Fruit fly (Drosophila melanogaster) whole organism, prepupa: ENCODE results near the gene Rrp5.

Experiments
- Blimp-1 ChIP-seq: fragments of 200-800 bp; sonication (Bioruptor generic); optimal IDR thresholded peaks from 3 replicates; lab custom pipeline; 2017; ENCODE audit warnings: missing biosample characterization, missing genetic modification characterization, mild to moderate bottlenecking, moderate library complexity, missing genetic modification reagents
- CG10631 ChIP-seq: fragments of 200-800 bp; sonication (Bioruptor generic); optimal IDR thresholded peaks from 2 replicates; lab custom pipeline; 2016; ENCODE audit warnings: missing biosample characterization, missing genetic modification characterization
- CG11294 ChIP-seq: fragments of 200-800 bp; sonication (Bioruptor generic); IDR thresholded peaks from 2 replicates; pipeline ENCODE4 v1.3.6; 2022; ENCODE audit warnings: missing biosample characterization, missing genetic modification characterization
- CG15336 ChIP-seq: fragments of 200-800 bp; sonication (Bioruptor generic); IDR thresholded peaks from 2 replicates; pipeline ENCODE4 v1.3.6; 2022; ENCODE audit warnings: missing biosample characterization, missing genetic modification characterization
- CG16779 ChIP-seq: fragments of 200-800 bp; sonication (Bioruptor generic); optimal IDR thresholded peaks from 3 replicates; lab custom pipeline; 2017; ENCODE audit warnings: missing biosample characterization, mild to moderate bottlenecking, missing genetic modification characterization
- CG3032 ChIP-seq: fragments of 200-800 bp; optimal IDR thresholded peaks from 2 replicates; lab custom pipeline; 2019; ENCODE audit warnings: missing biosample characterization, mild to moderate bottlenecking, missing genetic modification characterization, moderate library complexity
- CG31627 ChIP-seq: fragments of 200-800 bp; sonication (Bioruptor generic); optimal IDR thresholded peaks from 3 replicates; lab custom pipeline; 2016; ENCODE audit warnings: missing biosample characterization, missing genetic modification characterization
- CG32006 ChIP-seq: fragments of 200-800 bp; sonication (Bioruptor generic); optimal IDR thresholded peaks from 3 replicates; lab custom pipeline; 2017; ENCODE audit warnings: missing biosample characterization, mild to moderate bottlenecking, missing genetic modification characterization
- CG4318 ChIP-seq: fragments of 200-800 bp; sonication (Bioruptor generic); optimal IDR thresholded peaks from 3 replicates; lab custom pipeline; 2017; ENCODE audit warnings: missing biosample characterization, mild to moderate bottlenecking, missing genetic modification characterization
- CG6163 ChIP-seq: fragments of 200-800 bp; sonication (Bioruptor generic); IDR thresholded peaks from 3 replicates; pipeline ENCODE4 v1.3.6; 2022; ENCODE audit warnings: missing biosample characterization, missing genetic modification characterization
- CG6276 ChIP-seq: fragments of 200-800 bp; sonication (Bioruptor generic); optimal IDR thresholded peaks from 2 replicates; lab custom pipeline; 2017; ENCODE audit warnings: missing biosample characterization, mild to moderate bottlenecking, missing genetic modification characterization
- CG6792 ChIP-seq: fragments of 200-800 bp; sonication (Bioruptor generic); optimal IDR thresholded peaks from 3 replicates; lab custom pipeline; 2016; ENCODE audit warnings: missing biosample characterization, missing genetic modification characterization
- CG6808 ChIP-seq: fragments of 200-800 bp; sonication (Bioruptor generic); optimal IDR thresholded peaks from 3 replicates; lab custom pipeline; 2017; ENCODE audit warnings: missing biosample characterization, missing genetic modification characterization, mild to moderate bottlenecking, moderate library complexity, missing genetic modification reagents
- CG6854 ChIP-seq: fragments of 200-800 bp; sonication (Bioruptor generic); optimal IDR thresholded peaks from 2 replicates; lab custom pipeline; 2017; ENCODE audit warnings: missing biosample characterization, mild to moderate bottlenecking, missing genetic modification characterization
- CG7368 ChIP-seq: fragments of 200-800 bp; sonication (Bioruptor generic); optimal IDR thresholded peaks from 3 replicates; lab custom pipeline; 2016; ENCODE audit warnings: missing biosample characterization, missing genetic modification characterization
- CG8319 ChIP-seq: fragments of 200-800 bp; sonication (Bioruptor generic); optimal IDR thresholded peaks from 3 replicates; lab custom pipeline; 2016; ENCODE audit warnings: missing biosample characterization, missing genetic modification characterization
- Eip78C ChIP-seq: fragments of 200-800 bp; sonication (Bioruptor generic); peaks from one replicate; lab custom pipeline; 2016; ENCODE audit warnings: missing biosample characterization, missing genetic modification characterization
- Eip93F ChIP-seq: fragments of 200-800 bp; sonication (Bioruptor generic); optimal IDR thresholded peaks from 2 replicates; lab custom pipeline; 2016; ENCODE audit warnings: missing biosample characterization, mild to moderate bottlenecking, missing genetic modification characterization
- Ets21C ChIP-seq: fragments of 200-800 bp; sonication (Bioruptor generic); optimal IDR thresholded peaks from 3 replicates; lab custom pipeline; 2016; ENCODE audit warnings: missing biosample characterization, missing genetic modification characterization
- Hr38 ChIP-seq: sonication (Bioruptor generic); optimal IDR thresholded peaks from 2 replicates; lab custom pipeline; 2016; ENCODE audit warnings: missing biosample characterization, missing genetic modification characterization
- Hr39 ChIP-seq: fragments of 200-800 bp; sonication (Bioruptor generic); optimal IDR thresholded peaks from 2 replicates; lab custom pipeline; 2016; ENCODE audit warnings: missing biosample characterization, missing genetic modification characterization
- Hr4 ChIP-seq: fragments of 200-800 bp; sonication (Bioruptor generic); optimal IDR thresholded peaks from 3 replicates; lab custom pipeline; 2016; ENCODE audit warnings: missing biosample characterization, missing genetic modification characterization
- Lpt ChIP-seq: fragments of 200-800 bp; sonication (Bioruptor generic); optimal IDR thresholded peaks from 3 replicates; lab custom pipeline; 2016; ENCODE audit warnings: missing biosample characterization, missing genetic modification characterization
- Met ChIP-seq: fragments of 200-800 bp; sonication (Bioruptor generic); optimal IDR thresholded peaks from 3 replicates; lab custom pipeline; 2016; ENCODE audit warnings: missing biosample characterization, missing genetic modification characterization
- OdsH ChIP-seq: fragments of 200-800 bp; sonication (Bioruptor generic); optimal IDR thresholded peaks from 3 replicates; lab custom pipeline; 2016; ENCODE audit warnings: missing biosample characterization, missing genetic modification characterization
- Sox15 ChIP-seq: fragments of 200-800 bp; sonication (Bioruptor generic); optimal IDR thresholded peaks from 3 replicates; lab custom pipeline; 2016; ENCODE audit warnings: missing biosample characterization, missing genetic modification characterization
- achi ChIP-seq: fragments of 200-800 bp; sonication (Bioruptor generic); optimal IDR thresholded peaks from 3 replicates; lab custom pipeline; 2016; ENCODE audit warnings: missing biosample characterization, missing genetic modification characterization
- acj6 ChIP-seq: fragments of 200-800 bp; sonication (Bioruptor generic); optimal IDR thresholded peaks from 3 replicates; lab custom pipeline; 2016; ENCODE audit warnings: missing biosample characterization, missing genetic modification characterization
- cyc ChIP-seq: fragments of 200-800 bp; sonication (Bioruptor generic); optimal IDR thresholded peaks from 3 replicates; lab custom pipeline; 2016; ENCODE audit warnings: missing biosample characterization, missing genetic modification characterization
- eg ChIP-seq: fragments of 200-800 bp; sonication (Bioruptor generic); IDR thresholded peaks from 3 replicates; pipeline ENCODE4 v1.3.6; 2022; ENCODE audit warnings: missing biosample characterization, missing genetic modification characterization
- esn ChIP-seq: fragments of 200-800 bp; sonication (Bioruptor generic); optimal IDR thresholded peaks from 2 replicates; lab custom pipeline; 2016; ENCODE audit warnings: missing biosample characterization, mild to moderate bottlenecking, missing genetic modification characterization, moderate library complexity
- fd59A ChIP-seq: fragments of 200-800 bp; sonication (Bioruptor generic); optimal IDR thresholded peaks from 2 replicates; lab custom pipeline; 2017; ENCODE audit warnings: missing biosample characterization, mild to moderate bottlenecking, missing genetic modification characterization, missing genetic modification reagents
- fkh ChIP-seq: fragments of 200-800 bp; sonication (Bioruptor generic); optimal IDR thresholded peaks from 3 replicates; lab custom pipeline; 2017; ENCODE audit warnings: missing biosample characterization, mild to moderate bottlenecking, missing genetic modification characterization, moderate library complexity
- lz ChIP-seq: fragments of 200-800 bp; sonication (Bioruptor generic); optimal IDR thresholded peaks from 3 replicates; lab custom pipeline; 2016; ENCODE audit warnings: missing biosample characterization, missing genetic modification characterization
- spab ChIP-seq: fragments of 200-800 bp; sonication (Bioruptor generic); optimal IDR thresholded peaks from 2 replicates; lab custom pipeline; 2017; ENCODE audit warnings: missing biosample characterization, mild to moderate bottlenecking, missing genetic modification characterization, missing genetic modification reagents
- svp ChIP-seq: fragments of 200-800 bp; sonication (Bioruptor generic); peaks from one replicate; lab custom pipeline; 2016; ENCODE audit warnings: missing biosample characterization, missing genetic modification characterization
- vri ChIP-seq: fragments of 200-800 bp; sonication (Bioruptor generic); optimal IDR thresholded peaks from 3 replicates; lab custom pipeline; 2016; ENCODE audit warnings: missing biosample characterization, mild to moderate bottlenecking, missing genetic modification characterization

The Rrp5 gene

DNA sequence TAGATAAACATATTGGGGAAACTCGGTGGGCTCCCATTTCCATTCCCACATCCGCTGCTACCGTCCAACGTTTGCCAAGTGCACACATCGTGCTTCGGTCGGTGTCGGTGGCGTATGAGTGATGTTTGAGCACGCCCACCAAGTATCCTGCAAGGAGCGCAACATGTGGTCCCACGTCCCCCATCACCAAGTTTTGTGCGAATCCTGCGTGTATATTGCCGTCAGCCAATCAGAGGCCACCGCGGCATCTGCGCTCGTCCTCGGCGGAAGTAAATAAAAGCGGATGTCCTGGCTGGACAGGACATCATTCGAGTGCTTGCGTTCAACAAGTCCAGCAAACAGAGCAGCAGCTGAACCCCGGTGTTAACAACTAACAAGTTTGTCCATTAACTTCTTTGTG lies 8.1 kb upstream of the Rrp5 start, which contains the start of gene Ms:
Gene Ms (plus strand): TSS at position 301 of the 400 bp plus-strand sequence.
- no peak for TF ChIP-seq Met
- TF ChIP-seq spab (GFP tag; lab: Kevin White, UChicago): no peak
- TF ChIP-seq CG31627 (GFP tag; lab: Kevin White, UChicago): no peak
- TF ChIP-seq CG7368 (GFP tag; lab: Kevin White, UChicago): no peak
- TF ChIP-seq fkh (GFP tag; lab: Kevin White, UChicago): no peak
- TF ChIP-seq Hr39 (GFP tag; lab: Kevin White, UChicago): no peak
- TF ChIP-seq Hr38: no peak
- no peak for TF ChIP-seq Eip78C (GFP tag; lab: Kevin White, UChicago)
- no peak for TF ChIP-seq CG32006 (GFP tag; lab: Kevin White, UChicago)
- no peak for TF ChIP-seq esn (GFP tag; lab: Kevin White, UChicago)
- TF ChIP-seq svp (GFP tag; lab: Kevin White, UChicago): no peak
- TF ChIP-seq Eip93F (GFP tag; lab: Kevin White, UChicago): no peak
- TF ChIP-seq CG8319 (GFP tag; lab: Kevin White, UChicago): no peak
- no peak for TF ChIP-seq Lpt (GFP tag; lab: Kevin White, UChicago)
- no peak for TF ChIP-seq Hr4 (GFP tag; lab: Kevin White, UChicago)
- TF ChIP-seq achi (GFP tag; lab: Kevin White, UChicago): no peak
- no peak for TF ChIP-seq Ets21C
- no peak for TF ChIP-seq CG4318 (GFP tag; lab: Kevin White, UChicago)
- no peak for TF ChIP-seq acj6 (GFP tag; lab: Kevin White, UChicago)

DNA sequence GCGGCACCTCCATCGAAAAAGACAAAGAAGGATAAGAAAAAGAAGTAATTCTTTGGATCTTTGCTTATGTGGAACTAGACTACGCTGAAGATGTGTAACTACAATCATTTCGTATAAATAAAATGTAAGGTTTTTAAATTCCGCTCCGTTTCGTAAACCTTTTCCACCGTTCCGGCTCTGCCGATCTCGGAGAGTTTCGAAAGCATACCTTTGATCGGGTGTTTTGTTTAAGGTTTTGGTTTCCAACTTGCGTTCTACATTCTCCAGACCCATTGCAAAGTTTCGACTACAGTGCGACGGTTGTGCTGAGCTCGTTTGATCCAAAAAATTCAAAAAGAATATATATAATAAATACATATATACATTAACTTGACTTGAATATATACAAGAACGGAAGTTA lies 3.5 kb upstream of the Rrp5 start, which contains the start of gene CG6432:
Gene CG6432 (plus strand): TSS at position 301 of the 400 bp plus-strand sequence.
- TF ChIP-seq Sox15: no peak
- no peak for TF ChIP-seq OdsH (GFP tag; lab: Kevin White, UChicago)
- TF ChIP-seq CG6276 (GFP tag; lab: Kevin White, UChicago): no peak
- no peak for TF ChIP-seq Hr38
- no peak for TF ChIP-seq CG16779 (tag; lab: Kevin White, UChicago)

DNA sequence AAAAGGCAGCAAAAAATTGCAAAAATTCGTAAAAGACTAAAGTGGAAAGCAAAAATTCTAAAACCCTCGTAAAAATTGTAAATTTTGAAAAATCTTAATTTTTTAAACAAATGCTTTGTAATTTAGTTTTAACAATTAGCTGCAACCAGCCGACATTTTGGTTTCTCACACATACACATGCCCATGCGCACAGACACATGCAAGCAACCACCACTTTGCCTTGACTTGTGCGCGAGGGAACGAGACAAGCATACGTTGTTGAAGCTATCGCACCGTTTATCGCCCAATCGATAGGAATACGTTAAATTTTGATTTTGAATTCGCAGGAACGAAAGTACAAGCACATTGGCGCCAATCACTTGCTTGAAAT lies 12.8 kb downstream of the Rrp5 start:
- TF ChIP-seq CG15336 (GFP tag; lab: Robert Waterston, UW): 0 out of 2 replicates have a peak, but pooled peaks have one; percentile 30
- no peak for TF ChIP-seq CG7368 (GFP tag; lab: Kevin White, UChicago)
- TF ChIP-seq lz (GFP tag; lab: Kevin White, UChicago): no peak
- 0 out of 3 replicates have a peak, but pooled peaks have one; percentile 17 for TF ChIP-seq CG6163 (GFP tag; lab: Robert Waterston, UW)

DNA sequence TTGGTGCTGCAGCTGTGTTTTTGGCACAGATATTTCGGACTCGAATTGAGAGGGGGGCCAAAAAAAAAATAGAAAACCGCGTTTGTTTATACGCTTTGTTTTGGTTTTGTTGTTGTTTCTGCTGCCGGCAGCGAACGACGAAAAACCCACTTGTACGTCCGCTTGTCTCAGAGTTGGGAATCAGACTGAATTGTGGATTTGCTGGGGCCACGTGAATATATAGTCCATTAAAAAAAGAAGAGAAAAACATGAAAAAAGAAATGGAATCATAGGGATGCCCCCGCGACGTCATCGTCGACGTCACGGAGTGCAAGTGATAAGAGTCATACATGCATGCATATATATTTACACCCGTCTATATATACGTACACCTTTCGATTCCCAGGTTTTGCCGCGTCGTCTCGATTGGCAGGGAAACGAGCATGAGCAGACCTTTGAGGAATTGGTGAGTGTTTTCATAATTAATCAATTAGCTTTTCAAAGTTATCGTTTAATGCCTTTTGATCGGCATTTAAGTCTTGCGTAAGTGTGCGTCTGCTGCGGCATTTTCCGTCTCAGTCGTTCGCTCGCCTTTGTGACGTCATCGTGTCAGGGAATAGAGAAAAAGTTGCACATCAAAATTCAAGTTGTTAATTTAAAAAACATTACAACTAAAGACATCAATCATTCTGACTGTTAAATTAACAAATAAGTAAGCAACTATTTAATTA lies 13.3 kb downstream of the Rrp5 start:
- no peak for TF ChIP-seq Blimp-1 (GFP tag; lab: Kevin White, UChicago)
- no peak for TF ChIP-seq Hr38
- TF ChIP-seq CG6854 (GFP tag; lab: Kevin White, UChicago): peak; percentile 7
- 0 out of 3 replicates have a peak, but pooled peaks have one; percentile 34 for TF ChIP-seq eg
- peak; percentile 31; the same call in 1 of the 3 replicates for TF ChIP-seq CG6163 (GFP tag; lab: Robert Waterston, UW)
- peak; percentile 87 for TF ChIP-seq vri
- TF ChIP-seq cyc (GFP tag; lab: Kevin White, UChicago): no peak
- no peak for TF ChIP-seq CG6808 (GFP tag; lab: Kevin White, UChicago)
- TF ChIP-seq CG16779 (tag; lab: Kevin White, UChicago): no peak
- TF ChIP-seq achi (GFP tag; lab: Kevin White, UChicago): no peak
- TF ChIP-seq CG8319 (GFP tag; lab: Kevin White, UChicago): no peak
- TF ChIP-seq CG3032: no peak
- no peak for TF ChIP-seq CG6792
- TF ChIP-seq CG11294: no peak
- TF ChIP-seq CG10631 (GFP tag; lab: Kevin White, UChicago): no peak
- no peak for TF ChIP-seq fkh (GFP tag; lab: Kevin White, UChicago)
- TF ChIP-seq CG15336 (GFP tag; lab: Robert Waterston, UW): no peak
- no peak for TF ChIP-seq fd59A (GFP tag; lab: Kevin White, UChicago)
